Worm (Caenorhabditis elegans) whole organism, late embryonic: ENCODE measurements around the gene C27D6.1.

ENCODE experiments used
- C08G9.2 ChIP-seq: sonication (generic microtip); optimal IDR thresholded peaks from 2 replicates; lab custom pipeline; 2016; ENCODE audit warnings: mild to moderate bottlenecking, missing genetic modification characterization, moderate library complexity, missing compliant biosample characterization
- K02D7.2 ChIP-seq: sonication (generic microtip); optimal IDR thresholded peaks from 2 replicates; lab custom pipeline; 2017; ENCODE audit warnings: mild to moderate bottlenecking, missing genetic modification characterization, missing compliant biosample characterization
- T23F11.4 ChIP-seq: fragments of 200-800 bp; sonication (Bioruptor generic); optimal IDR thresholded peaks from 2 replicates; lab custom pipeline; 2018; ENCODE audit warnings: mild to moderate bottlenecking, missing genetic modification characterization, missing compliant biosample characterization
- ahr-1 ChIP-seq: sonication (generic microtip); optimal IDR thresholded peaks from 2 replicates; lab custom pipeline; 2016; ENCODE audit warnings: missing genetic modification characterization, missing compliant biosample characterization
- ama-1 ChIP-seq: fragments of 150-350 bp; optimal IDR thresholded peaks from 2 replicates; lab custom pipeline; 2014
- ceh-18 ChIP-seq: sonication (generic microtip); optimal IDR thresholded peaks from 2 replicates; lab custom pipeline; 2016; ENCODE audit warnings: missing genetic modification characterization, missing compliant biosample characterization
- ceh-30 ChIP-seq: fragments of 150-350 bp; optimal IDR thresholded peaks from 2 replicates; lab custom pipeline; 2014; ENCODE audit warnings: missing biosample characterization, missing genetic modification characterization
- ceh-45 ChIP-seq: fragments of 200-800 bp; sonication (Bioruptor generic); IDR thresholded peaks from 2 replicates; pipeline ENCODE4 v1.3.6; 2022; ENCODE audit warnings: missing genetic modification reagents, missing genetic modification characterization, missing compliant biosample characterization
- ceh-48 ChIP-seq: sonication (generic microtip); optimal IDR thresholded peaks from 2 replicates; lab custom pipeline; 2016; ENCODE audit warnings: missing genetic modification characterization, inconsistent platforms, missing compliant biosample characterization
- ceh-6 ChIP-seq: fragments of 200-800 bp; sonication (Bioruptor generic); optimal IDR thresholded peaks from 2 replicates; lab custom pipeline; 2018; ENCODE audit warnings: mild to moderate bottlenecking, missing genetic modification characterization, missing compliant biosample characterization
- che-1 ChIP-seq: sonication (generic microtip); optimal IDR thresholded peaks from 2 replicates; lab custom pipeline; 2016; ENCODE audit warnings: mild to moderate bottlenecking, missing genetic modification characterization, missing compliant biosample characterization
- dmd-4 ChIP-seq: sonication (generic microtip); optimal IDR thresholded peaks from 2 replicates; lab custom pipeline; 2016; ENCODE audit warnings: borderline replicate concordance, missing genetic modification characterization, missing compliant biosample characterization
- dve-1 ChIP-seq: sonication (generic microtip); optimal IDR thresholded peaks from 2 replicates; lab custom pipeline; 2017; ENCODE audit warnings: antibody characterized with exemption, mild to moderate bottlenecking, missing genetic modification characterization, missing compliant biosample characterization
- elt-2 ChIP-seq: sonication (generic microtip); optimal IDR thresholded peaks from 2 replicates; lab custom pipeline; 2016; ENCODE audit warnings: missing genetic modification reagents, missing genetic modification characterization, missing compliant biosample characterization
- fax-1 ChIP-seq: sonication (generic microtip); optimal IDR thresholded peaks from 2 replicates; lab custom pipeline; 2016; ENCODE audit warnings: missing genotype, missing genetic modification characterization, missing compliant biosample characterization
- gmeb-2 ChIP-seq: sonication (generic microtip); optimal IDR thresholded peaks from 2 replicates; lab custom pipeline; 2016; ENCODE audit warnings: missing genetic modification characterization, inconsistent platforms, missing compliant biosample characterization
- hlh-15 ChIP-seq: sonication (generic microtip); optimal IDR thresholded peaks from 2 replicates; lab custom pipeline; 2016; ENCODE audit warnings: missing genetic modification characterization, missing compliant biosample characterization
- hlh-30 ChIP-seq: sonication (generic microtip); optimal IDR thresholded peaks from 2 replicates; lab custom pipeline; 2017; ENCODE audit warnings: antibody characterized with exemption, missing genetic modification characterization, missing compliant biosample characterization; ENCODE audit not compliant: insufficient read depth
- hlh-8 ChIP-seq: sonication (generic microtip); optimal IDR thresholded peaks from 2 replicates; lab custom pipeline; 2016; ENCODE audit warnings: missing genotype, missing genetic modification characterization, missing compliant biosample characterization
- lin-11 ChIP-seq: fragments of 200-800 bp; sonication (Bioruptor generic); optimal IDR thresholded peaks from 2 replicates; lab custom pipeline; 2018; ENCODE audit warnings: mild to moderate bottlenecking, missing genetic modification characterization, missing compliant biosample characterization
- nfya-1 ChIP-seq: sonication (generic microtip); optimal IDR thresholded peaks from 2 replicates; lab custom pipeline; 2017; ENCODE audit warnings: missing genetic modification characterization, mild to moderate bottlenecking, missing compliant biosample characterization, antibody characterized with exemption, moderate library complexity
- pag-3 ChIP-seq: sonication (generic microtip); optimal IDR thresholded peaks from 2 replicates; lab custom pipeline; 2016; ENCODE audit warnings: missing compliant biosample characterization, missing genetic modification characterization, borderline replicate concordance
- pat-9 ChIP-seq: fragments of 200-800 bp; sonication (Bioruptor generic); optimal IDR thresholded peaks from 2 replicates; lab custom pipeline; 2018; ENCODE audit warnings: mild to moderate bottlenecking, missing genetic modification characterization, moderate library complexity, missing compliant biosample characterization
- pha-2 ChIP-seq: sonication (generic microtip); optimal IDR thresholded peaks from 2 replicates; lab custom pipeline; 2017; ENCODE audit warnings: mild to moderate bottlenecking, missing genetic modification characterization, missing compliant biosample characterization
- pqm-1 ChIP-seq: sonication (generic microtip); optimal IDR thresholded peaks from 2 replicates; lab custom pipeline; 2016; ENCODE audit warnings: missing genetic modification characterization, missing compliant biosample characterization
- ref-2 ChIP-seq: sonication (generic microtip); optimal IDR thresholded peaks from 2 replicates; lab custom pipeline; 2016; ENCODE audit warnings: missing genetic modification characterization, missing compliant biosample characterization
- sdc-2 ChIP-seq: sonication (generic microtip); optimal IDR thresholded peaks from 2 replicates; lab custom pipeline; 2016; ENCODE audit warnings: missing genotype, missing genetic modification characterization, missing compliant biosample characterization
- tbx-2 ChIP-seq: sonication (generic microtip); optimal IDR thresholded peaks from 2 replicates; lab custom pipeline; 2016; ENCODE audit warnings: missing genetic modification characterization, missing compliant biosample characterization
- tbx-7 ChIP-seq: sonication (generic microtip); optimal IDR thresholded peaks from 2 replicates; lab custom pipeline; 2016; ENCODE audit warnings: missing genotype, missing genetic modification characterization, missing compliant biosample characterization
- unc-42 ChIP-seq: sonication (generic microtip); optimal IDR thresholded peaks from 2 replicates; lab custom pipeline; 2016; ENCODE audit warnings: missing genotype, missing genetic modification characterization, missing compliant biosample characterization
- unc-55 ChIP-seq: sonication (generic microtip); optimal IDR thresholded peaks from 2 replicates; lab custom pipeline; 2017; ENCODE audit warnings: missing biosample characterization, missing genetic modification reagents, missing genetic modification characterization
- zip-5 ChIP-seq: sonication (generic microtip); optimal IDR thresholded peaks from 2 replicates; lab custom pipeline; 2016; ENCODE audit warnings: missing genetic modification characterization, missing compliant biosample characterization

The C27D6.1 gene

DNA sequence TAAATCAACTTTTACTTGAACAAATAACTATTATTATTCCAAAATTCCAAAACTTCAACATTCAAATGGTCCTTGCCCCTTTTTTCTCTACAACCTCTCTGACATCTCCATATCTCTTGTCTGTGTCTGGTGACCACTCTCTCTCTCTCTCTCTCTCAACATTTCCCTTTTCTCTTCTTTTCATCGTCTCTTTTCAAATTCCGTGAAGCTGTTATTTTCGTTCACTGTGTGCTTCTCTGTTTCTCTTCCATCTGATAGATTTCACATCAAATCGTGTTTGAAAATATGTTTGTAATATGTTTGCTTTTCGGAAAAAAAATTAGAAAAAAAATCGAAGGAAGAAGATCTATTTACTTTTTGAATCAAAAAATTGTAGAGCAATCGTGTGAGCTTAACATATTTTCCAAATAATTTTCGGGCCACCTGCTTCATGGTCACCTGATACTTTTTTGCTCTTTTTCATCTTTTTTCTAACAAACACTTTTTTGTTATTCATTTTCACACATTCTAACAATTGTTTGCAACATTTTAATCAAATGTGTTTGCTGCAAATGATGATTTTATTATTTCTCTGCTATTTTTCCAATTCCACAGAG lies 28.5 kb downstream of the C27D6.1 start:
- peak; percentile 7 for TF ChIP-seq nfya-1 (tag; lab: Kevin White, UChicago)
- no peak for TF ChIP-seq ceh-45 (GFP tag; lab: Robert Waterston, UW)
- no peak for TF ChIP-seq dmd-4 (tag; lab: Kevin White, UChicago)
- TF ChIP-seq hlh-15 = no peak
- TF ChIP-seq ama-1 (lab: Kevin White, UChicago) = no peak
- peak; percentile 61 for TF ChIP-seq hlh-30 (tag; lab: Kevin White, UChicago)
- no peak for TF ChIP-seq ahr-1
- TF ChIP-seq ceh-18 (tag; lab: Kevin White, UChicago) = peak; percentile 31
- TF ChIP-seq unc-55 (GFP tag; lab: Kevin White, UChicago) = peak; percentile 59
- peak; percentile 10 for TF ChIP-seq unc-42 (tag; lab: Kevin White, UChicago)
- TF ChIP-seq, all 69 proteins: peak for 5

DNA sequence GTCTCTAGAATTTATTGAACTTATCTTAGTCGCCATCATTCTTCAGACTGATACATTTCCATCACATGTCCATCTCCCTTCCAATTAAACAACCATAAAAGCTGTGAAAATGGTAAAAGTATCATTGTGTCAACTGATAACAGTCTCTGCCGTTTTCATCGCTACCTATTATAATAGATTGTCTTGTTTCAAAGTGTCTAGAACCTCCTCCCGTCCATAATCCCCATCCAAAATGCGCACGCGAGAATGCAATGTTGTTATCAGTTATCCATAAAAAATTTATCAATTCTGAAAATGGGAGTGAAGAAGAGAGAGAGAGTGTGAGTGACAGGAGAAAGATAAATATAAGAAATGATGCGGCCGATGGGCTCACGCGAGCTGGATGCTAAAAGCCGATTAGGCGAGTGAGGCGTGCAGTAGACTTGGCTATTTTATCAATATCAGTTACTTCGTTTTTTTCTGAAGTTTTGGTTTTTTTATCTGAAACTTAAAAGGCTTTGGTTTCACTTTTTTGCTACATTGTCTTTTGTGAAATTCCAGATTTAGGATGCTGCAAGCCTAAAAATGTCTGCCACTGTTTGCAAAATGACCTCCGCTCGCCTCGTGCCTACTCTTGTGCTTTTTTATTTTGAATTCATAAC lies 29.5 kb downstream of the C27D6.1 start:
- peak; percentile 66 for TF ChIP-seq pqm-1 (tag; lab: Kevin White, UChicago)
- TF ChIP-seq elt-2 (tag; lab: Kevin White, UChicago) = peak; percentile 96
- peak; percentile 40 for TF ChIP-seq dve-1 (tag; lab: Kevin White, UChicago)
- no peak for TF ChIP-seq pha-2 (tag; lab: Kevin White, UChicago)

DNA sequence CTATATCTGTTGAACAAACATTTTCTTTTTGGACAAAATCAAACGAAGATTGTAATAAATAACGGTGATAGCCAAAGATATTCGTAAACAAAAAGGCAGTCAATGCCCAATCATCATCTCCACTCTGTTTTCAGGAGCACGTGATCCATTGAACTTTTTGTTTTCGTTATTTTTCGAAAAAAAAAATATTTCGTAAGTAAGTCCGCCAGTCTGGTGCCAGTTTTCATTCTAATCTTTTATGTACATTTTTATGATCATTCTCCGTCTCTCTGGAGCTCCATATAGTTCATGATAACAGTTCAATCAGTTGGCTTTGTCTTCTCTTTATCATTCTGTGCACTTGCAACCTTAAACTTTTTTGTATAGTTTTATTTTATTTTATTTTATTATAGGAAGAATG lies 30.4 kb downstream of the C27D6.1 start, which contains the start of gene ampd-1:
Gene ampd-1, plus strand, starts transcription at position 393 of the 400 bp plus-strand sequence.
- TF ChIP-seq elt-2 (tag; lab: Kevin White, UChicago) (peak; percentile 84), C08G9.2 (tag; lab: Kevin White, UChicago) (no peak)

DNA sequence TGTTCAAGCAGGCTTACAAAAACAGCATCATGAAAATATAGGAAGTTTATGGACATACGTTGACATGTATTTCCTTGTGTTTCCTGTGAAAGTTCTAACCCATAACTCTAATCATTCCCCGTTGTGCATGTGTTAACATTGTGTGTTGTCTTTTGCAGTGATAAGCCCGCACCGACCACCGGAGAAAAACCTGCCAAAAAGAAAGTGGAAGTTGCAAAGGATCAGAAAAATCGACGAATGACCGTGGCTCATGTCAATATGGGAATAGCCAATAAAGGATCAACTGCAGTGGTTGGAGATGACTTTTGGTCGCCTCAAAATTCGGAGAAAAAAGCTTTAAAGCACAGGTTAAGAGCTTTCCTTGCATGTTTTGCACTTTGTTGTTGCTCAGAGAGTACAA lies 32.7 kb downstream of the C27D6.1 start:
- no peak for TF ChIP-seq ref-2 (tag; lab: Kevin White, UChicago)
- TF ChIP-seq elt-2 (tag; lab: Kevin White, UChicago) = peak; percentile 6

DNA sequence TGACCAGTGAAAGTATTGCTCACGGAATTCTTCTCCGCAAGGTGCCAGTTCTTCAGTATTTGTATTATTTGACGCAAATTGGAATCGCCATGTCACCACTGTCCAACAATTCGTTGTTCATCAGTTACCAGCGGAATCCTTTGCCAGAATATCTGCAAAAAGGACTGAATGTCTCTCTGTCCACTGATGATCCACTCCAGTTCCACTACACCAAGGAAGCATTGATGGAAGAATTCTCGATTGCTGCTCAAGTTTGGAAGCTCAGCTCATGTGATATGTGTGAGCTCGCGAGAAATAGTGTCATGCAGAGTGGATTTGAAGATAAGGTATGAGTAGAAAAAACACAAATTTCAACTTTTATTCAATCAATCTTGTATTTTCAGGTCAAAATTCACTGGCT lies 36.6 kb downstream of the C27D6.1 start:
- TF ChIP-seq sdc-2 (no peak), tbx-2 (tag; lab: Kevin White, UChicago) (no peak), K02D7.2 (tag; lab: Kevin White, UChicago) (no peak), pag-3 (no peak), hlh-8 (no peak), ceh-48 (no peak), elt-2 (tag; lab: Kevin White, UChicago) (no peak)

DNA sequence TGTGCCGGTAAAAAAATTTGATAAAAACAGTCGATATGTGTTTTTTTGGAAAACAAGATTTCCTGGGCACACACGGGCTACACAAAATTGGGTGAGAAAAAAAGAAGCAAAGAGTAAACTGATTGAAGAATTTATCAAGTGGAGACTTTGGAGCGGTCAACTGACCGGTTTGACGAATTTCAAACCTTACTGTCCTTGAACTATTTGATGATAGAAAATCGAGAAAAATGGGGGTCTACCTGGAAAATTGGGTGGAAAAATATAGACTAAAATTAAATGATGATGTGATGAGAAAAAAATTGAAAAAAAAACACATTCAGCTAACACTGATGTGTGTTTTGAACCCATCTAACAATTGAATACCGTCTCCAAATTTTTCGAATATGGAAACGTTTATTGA lies 38.3 kb downstream of the C27D6.1 start, which contains the start of gene C34F11.8:
Gene C34F11.8, minus strand, starts transcription at position 135 of the 400 bp plus-strand sequence.
- TF ChIP-seq tbx-7 (tag; lab: Kevin White, UChicago) (no peak), T23F11.4 (no peak), fax-1 (tag; lab: Kevin White, UChicago) (no peak), lin-11 (no peak), che-1 (tag; lab: Kevin White, UChicago) (no peak), ceh-30 (tag; lab: Kevin White, UChicago) (no peak), pat-9 (tag; lab: Kevin White, UChicago) (no peak), gmeb-2 (no peak), ceh-6 (no peak), zip-5 (no peak)
